Fruit fly (Drosophila melanogaster) whole organism, embryonic: Measurements from ENCODE around the gene CG10195.

ENCODE experiments used
- B-H1 ChIP-seq: fragments of 200-800 bp; sonication (Bioruptor generic); IDR thresholded peaks from 3 replicates; pipeline ENCODE4 v1.3.6; 2022; ENCODE audit warnings: missing biosample characterization, missing genetic modification characterization
- Bdp1 ChIP-seq: fragments of 200-800 bp; sonication (Bioruptor generic); optimal IDR thresholded peaks from 3 replicates; lab custom pipeline; 2016; ENCODE audit warnings: missing biosample characterization, missing genetic modification characterization
- CG10543 ChIP-seq: fragments of 200-800 bp; sonication (Bioruptor generic); optimal IDR thresholded peaks from 3 replicates; lab custom pipeline; 2017; ENCODE audit warnings: missing biosample characterization, mild to moderate bottlenecking, missing genetic modification characterization, moderate library complexity
- CG11093 ChIP-seq: fragments of 200-800 bp; sonication (Bioruptor generic); IDR thresholded peaks from 3 replicates; pipeline ENCODE4 v1.3.6; 2022; ENCODE audit warnings: missing biosample characterization, missing genetic modification characterization
- CG12769 ChIP-seq: fragments of 200-800 bp; sonication (Bioruptor generic); optimal IDR thresholded peaks from 2 replicates; lab custom pipeline; 2019; ENCODE audit warnings: missing biosample characterization, mild to moderate bottlenecking, missing genetic modification characterization, moderate library complexity
- CG13775 ChIP-seq: fragments of 200-800 bp; sonication (Bioruptor generic); optimal IDR thresholded peaks from 3 replicates; lab custom pipeline; 2017; ENCODE audit warnings: missing biosample characterization, mild to moderate bottlenecking, missing genetic modification characterization
- CG1602 ChIP-seq: fragments of 200-800 bp; sonication (Bioruptor generic); optimal IDR thresholded peaks from 3 replicates; lab custom pipeline; 2016; ENCODE audit warnings: missing biosample characterization, missing genetic modification characterization
- CG1603 ChIP-seq: fragments of 200-800 bp; sonication (Bioruptor generic); optimal IDR thresholded peaks from 2 replicates; lab custom pipeline; 2019; ENCODE audit warnings: missing biosample characterization, mild to moderate bottlenecking, missing genetic modification characterization, moderate library complexity
- CG17186 ChIP-seq: fragments of 200-800 bp; sonication (Bioruptor generic); optimal IDR thresholded peaks from 3 replicates; lab custom pipeline; 2017; ENCODE audit warnings: missing biosample characterization, missing genetic modification reagents, missing genetic modification characterization
- CG17328 ChIP-seq: fragments of 200-800 bp; sonication (Bioruptor generic); IDR thresholded peaks from 2 replicates; pipeline ENCODE4 v1.3.6; 2022; ENCODE audit warnings: missing biosample characterization, missing genetic modification characterization
- CG2199 ChIP-seq: fragments of 200-800 bp; sonication (Bioruptor generic); IDR thresholded peaks from 3 replicates; pipeline ENCODE4 v1.3.6; 2022; ENCODE audit warnings: missing biosample characterization, missing genetic modification characterization
- CG3065 ChIP-seq: fragments of 200-800 bp; sonication (Bioruptor generic); optimal IDR thresholded peaks from 2 replicates; lab custom pipeline; 2016; ENCODE audit warnings: missing biosample characterization, missing genetic modification characterization
- CG31388 ChIP-seq: fragments of 200-800 bp; sonication (Bioruptor generic); optimal IDR thresholded peaks from 2 replicates; lab custom pipeline; 2016; ENCODE audit warnings: missing biosample characterization, missing genetic modification characterization
- CG34376 ChIP-seq: fragments of 200-800 bp; sonication (Bioruptor generic); optimal IDR thresholded peaks from 2 replicates; lab custom pipeline; 2018; ENCODE audit warnings: missing biosample characterization, mild to moderate bottlenecking, missing genetic modification characterization
- CG4707 ChIP-seq: fragments of 200-800 bp; sonication (Bioruptor generic); optimal IDR thresholded peaks from 2 replicates; lab custom pipeline; 2018; ENCODE audit warnings: missing biosample characterization, mild to moderate bottlenecking, missing genetic modification characterization, moderate library complexity
- CG7271 ChIP-seq: fragments of 200-800 bp; sonication (Bioruptor generic); optimal IDR thresholded peaks from 2 replicates; lab custom pipeline; 2018; ENCODE audit warnings: missing biosample characterization, mild to moderate bottlenecking, missing genetic modification characterization, moderate library complexity
- CG8765 ChIP-seq: fragments of 200-800 bp; sonication (Bioruptor generic); IDR thresholded peaks from 2 replicates; pipeline ENCODE4 v1.3.6; 2022; ENCODE audit warnings: missing biosample characterization, missing genetic modification characterization
- Chrac-16 ChIP-seq: fragments of 200-800 bp; sonication (Bioruptor generic); optimal IDR thresholded peaks from 3 replicates; lab custom pipeline; 2016; ENCODE audit warnings: missing biosample characterization, missing genetic modification characterization
- Dad ChIP-seq: fragments of 200-800 bp; sonication (Bioruptor generic); optimal IDR thresholded peaks from 3 replicates; lab custom pipeline; 2016; ENCODE audit warnings: missing biosample characterization, missing genetic modification characterization
- Dip3 ChIP-seq: fragments of 200-800 bp; sonication (Bioruptor generic); optimal IDR thresholded peaks from 3 replicates; lab custom pipeline; 2016; ENCODE audit warnings: missing biosample characterization, missing genetic modification characterization
- Dref ChIP-seq: fragments of 200-800 bp; sonication (Bioruptor generic); IDR thresholded peaks from 2 replicates; pipeline ENCODE4 v1.3.6; 2022; ENCODE audit warnings: missing biosample characterization, missing genetic modification characterization
- H15 ChIP-seq: fragments of 200-800 bp; sonication (Bioruptor generic); IDR thresholded peaks from 3 replicates; pipeline ENCODE4 v1.3.6; 2022; ENCODE audit warnings: missing biosample characterization, missing genetic modification characterization
- H2.0 ChIP-seq: fragments of 200-800 bp; sonication (Bioruptor generic); IDR thresholded peaks from 2 replicates; pipeline ENCODE4 v1.3.6; 2022; ENCODE audit warnings: missing biosample characterization, missing genetic modification characterization
- Lim3 ChIP-seq: fragments of 200-800 bp; sonication (Bioruptor generic); IDR thresholded peaks from 2 replicates; pipeline ENCODE4 v1.3.6; 2022; ENCODE audit warnings: missing biosample characterization, missing genetic modification characterization
- Mad ChIP-seq: fragments of 200-800 bp; sonication (Bioruptor generic); optimal IDR thresholded peaks from 2 replicates; lab custom pipeline; 2016; ENCODE audit warnings: missing biosample characterization, missing genetic modification characterization
- Meics ChIP-seq: fragments of 200-800 bp; sonication (Bioruptor generic); optimal IDR thresholded peaks from 2 replicates; lab custom pipeline; 2017; ENCODE audit warnings: missing biosample characterization, mild to moderate bottlenecking, missing genetic modification characterization
- Myb ChIP-seq: fragments of 200-800 bp; sonication (Bioruptor generic); optimal IDR thresholded peaks from 2 replicates; lab custom pipeline; 2016; ENCODE audit warnings: missing biosample characterization, missing genetic modification characterization
- Rx ChIP-seq: fragments of 200-800 bp; sonication (Bioruptor generic); IDR thresholded peaks from 2 replicates; pipeline ENCODE4 v1.3.6; 2022; ENCODE audit warnings: missing biosample characterization, missing genetic modification characterization
- Sox100B ChIP-seq: fragments of 200-800 bp; sonication (Bioruptor generic); optimal IDR thresholded peaks from 3 replicates; lab custom pipeline; 2018; ENCODE audit warnings: missing biosample characterization, mild to moderate bottlenecking, missing genetic modification characterization
- Sry-β ChIP-seq: fragments of 200-800 bp; sonication (Bioruptor generic); optimal IDR thresholded peaks from 2 replicates; lab custom pipeline; 2018; ENCODE audit warnings: missing biosample characterization, mild to moderate bottlenecking, missing genetic modification characterization, moderate library complexity
- Tbp ChIP-seq: fragments of >200 bp; optimal IDR thresholded peaks from 2 replicates; lab custom pipeline; 2018; ENCODE audit warnings: missing biosample characterization, missing genetic modification characterization
- cg ChIP-seq: fragments of 200-800 bp; sonication (Bioruptor generic); optimal IDR thresholded peaks from 3 replicates; lab custom pipeline; 2019; ENCODE audit warnings: missing biosample characterization, mild to moderate bottlenecking, missing genetic modification characterization, moderate library complexity
- chm ChIP-seq: fragments of 200-800 bp; sonication (Bioruptor generic); IDR thresholded peaks from 2 replicates; pipeline ENCODE4 v1.3.6; 2022; ENCODE audit warnings: missing biosample characterization, missing genetic modification characterization
- ci ChIP-seq: fragments of 200-800 bp; sonication (Bioruptor generic); IDR thresholded peaks from 3 replicates; pipeline ENCODE4 v1.3.6; 2022; ENCODE audit warnings: missing biosample characterization, missing genetic modification characterization
- crc ChIP-seq: fragments of 200-800 bp; sonication (Bioruptor generic); optimal IDR thresholded peaks from 2 replicates; lab custom pipeline; 2016; ENCODE audit warnings: missing biosample characterization, missing genetic modification characterization
- en ChIP-seq: fragments of 200-800 bp; sonication (Bioruptor generic); optimal IDR thresholded peaks from 2 replicates; lab custom pipeline; 2016; ENCODE audit warnings: missing biosample characterization, missing genetic modification characterization
- fd64A ChIP-seq: fragments of 200-800 bp; sonication (Bioruptor generic); optimal IDR thresholded peaks from 3 replicates; lab custom pipeline; 2018; ENCODE audit warnings: missing biosample characterization, mild to moderate bottlenecking, missing genetic modification characterization
- gce ChIP-seq: fragments of 200-800 bp; sonication (Bioruptor generic); IDR thresholded peaks from 3 replicates; pipeline ENCODE4 v1.3.6; 2022; ENCODE audit warnings: missing biosample characterization, missing genetic modification characterization
- kah ChIP-seq: fragments of 200-800 bp; sonication (Bioruptor generic); optimal IDR thresholded peaks from 2 replicates; lab custom pipeline; 2018; ENCODE audit warnings: missing biosample characterization, mild to moderate bottlenecking, missing genetic modification characterization
- lab ChIP-seq: fragments of 200-800 bp; sonication (Bioruptor generic); optimal IDR thresholded peaks from 3 replicates; lab custom pipeline; 2017; ENCODE audit warnings: missing biosample characterization, missing genetic modification characterization, mild to moderate bottlenecking, moderate library complexity, missing genetic modification reagents
- lbe ChIP-seq: fragments of 200-800 bp; sonication (Bioruptor generic); optimal IDR thresholded peaks from 2 replicates; lab custom pipeline; 2016; ENCODE audit warnings: missing biosample characterization, mild to moderate bottlenecking, missing genetic modification characterization
- mirr ChIP-seq: fragments of 200-800 bp; sonication (Bioruptor generic); optimal IDR thresholded peaks from 3 replicates; lab custom pipeline; 2018; ENCODE audit warnings: missing biosample characterization, mild to moderate bottlenecking, missing genetic modification characterization
- nau ChIP-seq: fragments of 200-800 bp; sonication (Bioruptor generic); optimal IDR thresholded peaks from 3 replicates; lab custom pipeline; 2017; ENCODE audit warnings: missing biosample characterization, mild to moderate bottlenecking, missing genetic modification characterization, missing genetic modification reagents
- pan ChIP-seq, 4 experiments: fragments of >200 bp in 3 of 4; fragments of 200-800 bp in 1 of 4; sonication (Bioruptor generic) in 1 of 4; optimal IDR thresholded peaks in 3 of 4; IDR thresholded peaks in 1 of 4; 2 replicates each; pipeline versions ENCODE4 v1.3.6 to Lab custom; 2017 to 2022; ENCODE audit warnings: missing biosample characterization in 2 of 4, missing genetic modification characterization in 2 of 4, mixed read lengths in 1 of 4
- peb ChIP-seq: fragments of 200-800 bp; sonication (Bioruptor generic); IDR thresholded peaks from 2 replicates; pipeline ENCODE4 v1.3.6; 2022; ENCODE audit warnings: missing biosample characterization, missing genetic modification characterization
- pita ChIP-seq: fragments of 200-800 bp; sonication (Bioruptor generic); optimal IDR thresholded peaks from 2 replicates; lab custom pipeline; 2017; ENCODE audit warnings: missing biosample characterization, mild to moderate bottlenecking, missing genetic modification characterization
- pzg ChIP-seq: fragments of 200-800 bp; sonication (Bioruptor generic); optimal IDR thresholded peaks from 3 replicates; lab custom pipeline; 2018; ENCODE audit warnings: missing biosample characterization, mild to moderate bottlenecking, missing genetic modification characterization, moderate library complexity
- sens ChIP-seq: fragments of 200-800 bp; sonication (Bioruptor generic); peaks from one replicate; lab custom pipeline; 2016; ENCODE audit warnings: missing biosample characterization, missing genetic modification characterization
- sna ChIP-seq: fragments of 200-800 bp; sonication (Bioruptor generic); IDR thresholded peaks from 2 replicates; pipeline ENCODE4 v1.3.6; 2022; ENCODE audit warnings: missing biosample characterization, missing genetic modification characterization; ENCODE audit not compliant: partially characterized antibody
- trem ChIP-seq: fragments of 200-800 bp; optimal IDR thresholded peaks from 3 replicates; lab custom pipeline; 2019; ENCODE audit warnings: missing biosample characterization, mild to moderate bottlenecking, missing genetic modification characterization, moderate library complexity
- ttk ChIP-seq: fragments of 200-800 bp; sonication (Bioruptor generic); IDR thresholded peaks from 2 replicates; pipeline ENCODE4 v2.1.2; 2022; ENCODE audit warnings: missing biosample characterization, missing genetic modification characterization
- twi ChIP-seq: fragments of 200-800 bp; optimal IDR thresholded peaks from 2 replicates; lab custom pipeline; 2019; ENCODE audit warnings: missing biosample characterization, mild to moderate bottlenecking, missing genetic modification characterization, moderate library complexity

CG10195 gene

DNA sequence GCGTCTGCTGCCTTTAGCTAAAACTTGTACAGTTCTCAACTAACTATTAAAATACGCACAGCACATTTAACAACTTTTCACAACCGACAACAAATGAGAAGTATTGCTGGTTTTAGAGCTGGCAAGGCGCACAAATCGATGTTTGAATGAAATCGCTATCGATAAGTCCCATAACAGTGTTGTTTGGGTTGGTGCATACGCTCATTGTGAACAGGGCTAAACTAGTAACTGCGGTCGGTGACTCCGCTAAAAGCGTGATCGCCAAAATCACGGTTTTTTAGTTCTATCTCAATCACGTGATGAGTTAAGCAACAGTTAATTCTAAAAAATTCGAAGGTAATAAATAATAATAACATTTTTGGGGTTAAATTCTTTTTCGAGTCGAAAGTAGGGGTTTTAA, 31.1 kb downstream of the CG10195 start, which contains the start of gene Top2 (continued):
- TF ChIP-seq CG11093 (GFP tag; lab: Robert Waterston, UW): no peak
- TF ChIP-seq CG17186 (GFP tag; lab: Kevin White, UChicago): peak; percentile 92
- TF ChIP-seq kah: no peak
- peak; percentile 78 for TF ChIP-seq trem
- TF ChIP-seq Rx (GFP tag; lab: Robert Waterston, UW): no peak
- no peak for TF ChIP-seq CG1602
- TF ChIP-seq pan (optimal IDR thresholded peaks at IDR 0.05; lab: Kevin White, UChicago): no peak
- TF ChIP-seq pan (GFP tag; optimal IDR thresholded peaks at IDR 0.05 in 1 of 2, IDR thresholded peaks at IDR 0.05 in 1 of 2): no peak
- peak; percentile 34; the same call in 1 of the 3 replicates for TF ChIP-seq ci (GFP tag; lab: Robert Waterston, UW)
- peak; percentile 22 for TF ChIP-seq Dip3 (GFP tag; lab: Kevin White, UChicago)
- no peak for TF ChIP-seq lab
- TF ChIP-seq CG8765 (GFP tag; lab: Robert Waterston, UW): no peak
- no peak for TF ChIP-seq CG4707 (GFP tag; lab: Kevin White, UChicago)
- no peak for TF ChIP-seq mirr (GFP tag; lab: Kevin White, UChicago)
- peak; percentile 78 for TF ChIP-seq sens (GFP tag; lab: Kevin White, UChicago)
- no peak for TF ChIP-seq H15
- TF ChIP-seq CG31388 (GFP tag; lab: Kevin White, UChicago): no peak
- peak; percentile 95 for TF ChIP-seq pita
- TF ChIP-seq Bdp1 (GFP tag; lab: Kevin White, UChicago): peak; percentile 10
- no peak for TF ChIP-seq CG13775 (GFP tag; lab: Kevin White, UChicago)
- peak; percentile 3 for TF ChIP-seq Dad (GFP tag; lab: Kevin White, UChicago)
- no peak for TF ChIP-seq CG10543 (GFP tag; lab: Kevin White, UChicago)
- TF ChIP-seq crc (GFP tag; lab: Kevin White, UChicago): no peak
- TF ChIP-seq Meics (GFP tag; lab: Kevin White, UChicago): no peak
- TF ChIP-seq CG17328: no peak
- TF ChIP-seq twi: peak; percentile 8
- TF ChIP-seq nau: no peak
- peak; percentile 44 for TF ChIP-seq sna (GFP tag; lab: Robert Waterston, UW)
- TF ChIP-seq Myb (GFP tag; lab: Kevin White, UChicago): peak; percentile 89
- peak; percentile 94 for TF ChIP-seq CG1603 (tag; lab: Kevin White, UChicago)
- no peak for TF ChIP-seq fd64A (GFP tag; lab: Kevin White, UChicago)
- no peak for TF ChIP-seq lbe (GFP tag; lab: Kevin White, UChicago)
- TF ChIP-seq H2.0 (GFP tag; lab: Robert Waterston, UW): no peak
- no peak for TF ChIP-seq peb (GFP tag; lab: Robert Waterston, UW)
- peak; percentile 97 for TF ChIP-seq pzg (GFP tag; lab: Kevin White, UChicago)
- no peak for TF ChIP-seq B-H1 (GFP tag; lab: Robert Waterston, UW)
- no peak for TF ChIP-seq Sox100B
- no peak for TF ChIP-seq en
- TF ChIP-seq gce (GFP tag; lab: Robert Waterston, UW): no peak
- TF ChIP-seq CG7271 (tag; lab: Kevin White, UChicago): peak; percentile 18
- TF ChIP-seq Chrac-16 (GFP tag; lab: Kevin White, UChicago): no peak
- TF ChIP-seq Lim3 (GFP tag; lab: Robert Waterston, UW): no peak
- peak; percentile 58 for TF ChIP-seq Mad (GFP tag; lab: Kevin White, UChicago)
- TF ChIP-seq cg (GFP tag; lab: Kevin White, UChicago): no peak
- peak; percentile 79; the same call in 2 of the 3 replicates for TF ChIP-seq CG2199
- 0 out of 2 replicates have a peak, but pooled peaks have one; percentile 55 for TF ChIP-seq chm (GFP tag; lab: Robert Waterston, UW)
- no peak for TF ChIP-seq ttk (GFP tag; lab: Robert Waterston, UW)
- TF ChIP-seq Tbp (GFP tag; lab: Kevin White, UChicago): no peak
- TF ChIP-seq Sry-β (GFP tag; lab: Kevin White, UChicago): peak; percentile 50
- TF ChIP-seq CG3065 (GFP tag; lab: Kevin White, UChicago): no peak
- no peak for TF ChIP-seq CG34376
- peak; percentile 98 for TF ChIP-seq Dref (GFP tag; lab: Robert Waterston, UW)
- peak; percentile 23 for TF ChIP-seq CG12769 (tag; lab: Kevin White, UChicago)
